Worm (Caenorhabditis elegans) whole organism, midembryonic: ENCODE data around the gene try-12.

Experiments used
- T22C8.4 ChIP-seq: fragments of 200-800 bp; sonication (Bioruptor generic); IDR thresholded peaks from 2 replicates; pipeline ENCODE4 v1.3.6; 2022; ENCODE audit warnings: missing genetic modification characterization, missing compliant biosample characterization
- cog-1 ChIP-seq: sonication (generic microtip); optimal IDR thresholded peaks from 2 replicates; lab custom pipeline; 2016; ENCODE audit warnings: missing genetic modification characterization, missing compliant biosample characterization
- flt-1 ChIP-seq: fragments of 200-800 bp; sonication (Bioruptor generic); IDR thresholded peaks from 2 replicates; pipeline ENCODE4 v1.3.6; 2022; ENCODE audit warnings: missing genetic modification characterization, missing compliant biosample characterization
- klf-2 ChIP-seq: fragments of 200-800 bp; sonication (Bioruptor generic); conservative IDR thresholded peaks from 2 replicates; pipeline ENCODE4 v1.3.6; 2022; ENCODE audit warnings: missing genetic modification reagents, missing genetic modification characterization, missing compliant biosample characterization
- med-1 ChIP-seq: sonication (generic microtip); optimal IDR thresholded peaks from 2 replicates; lab custom pipeline; 2017; ENCODE audit warnings: missing genetic modification characterization, mild to moderate bottlenecking, missing compliant biosample characterization, antibody characterized with exemption, missing genetic modification reagents; ENCODE audit not compliant: insufficient read depth
- ref-1 ChIP-seq: fragments of 200-800 bp; sonication (Bioruptor generic); conservative IDR thresholded peaks from 2 replicates; pipeline ENCODE4 v1.3.6; 2022; ENCODE audit warnings: missing genetic modification reagents, missing genetic modification characterization, missing compliant biosample characterization
- tab-1 ChIP-seq: fragments of 200-800 bp; sonication (Bioruptor generic); IDR thresholded peaks from 2 replicates; pipeline ENCODE4 v1.3.6; 2022; ENCODE audit warnings: missing genetic modification characterization, missing compliant biosample characterization
- ztf-23 ChIP-seq: fragments of 200-800 bp; sonication (Bioruptor generic); IDR thresholded peaks from 2 replicates; pipeline ENCODE4 v1.3.6; 2022; ENCODE audit warnings: missing genetic modification reagents, missing genetic modification characterization, missing compliant biosample characterization
- ztf-29 ChIP-seq: fragments of 200-800 bp; sonication (Bioruptor generic); IDR thresholded peaks from 2 replicates; pipeline ENCODE4 v1.3.6; 2022; ENCODE audit warnings: missing genetic modification reagents, missing genetic modification characterization, missing compliant biosample characterization

DNA sequence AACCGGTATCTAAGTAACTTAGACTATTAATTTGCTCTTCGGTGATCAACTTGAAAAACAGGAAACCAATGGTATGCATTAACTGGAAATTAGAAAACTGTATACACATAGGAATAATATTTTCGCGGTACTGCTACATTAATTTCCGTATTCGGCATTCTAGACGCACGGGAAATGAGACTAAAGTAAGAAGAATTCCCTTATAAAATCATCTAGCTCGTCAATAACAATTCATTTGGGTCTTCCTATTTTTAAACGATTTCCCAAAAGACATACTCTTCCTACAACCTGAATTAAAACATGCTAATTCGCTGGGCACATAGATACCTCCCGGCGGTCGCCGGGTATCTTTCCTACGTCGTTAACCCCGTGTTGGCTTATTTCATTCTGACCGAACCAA lies 46.8 kb upstream of the try-12 start, which contains the start of gene srj-13:
- TF ChIP-seq ztf-23 (GFP tag; lab: Robert Waterston, UW) (no peak), cog-1 (tag; lab: Kevin White, UChicago) (no peak), flt-1 (GFP tag; lab: Robert Waterston, UW) (no peak), tab-1 (GFP tag; lab: Robert Waterston, UW) (no peak), med-1 (no peak), ztf-29 (no peak), ref-1 (no peak), klf-2 (GFP tag; lab: Robert Waterston, UW) (no peak), T22C8.4 (GFP tag; lab: Robert Waterston, UW) (no peak)
